Fruit fly (Drosophila melanogaster) whole organism, embryonic: Measurements from ENCODE around the gene TyrRS.

ENCODE experiments used
- CG10209 ChIP-seq: fragments of 200-800 bp; sonication (Bioruptor generic); optimal IDR thresholded peaks from 3 replicates; lab custom pipeline; 2017; ENCODE audit warnings: missing biosample characterization, mild to moderate bottlenecking, missing genetic modification characterization, missing genetic modification reagents
- CG18764 ChIP-seq: fragments of 200-800 bp; sonication (Bioruptor generic); optimal IDR thresholded peaks from 3 replicates; lab custom pipeline; 2016; ENCODE audit warnings: missing biosample characterization, missing genetic modification characterization
- CG2129 ChIP-seq: fragments of 200-800 bp; sonication (Bioruptor generic); IDR thresholded peaks from 2 replicates; pipeline ENCODE4 v1.3.6; 2022; ENCODE audit warnings: missing biosample characterization, missing genetic modification characterization; ENCODE audit not compliant: partially characterized antibody
- CG5180 ChIP-seq: fragments of 200-800 bp; sonication (Bioruptor generic); optimal IDR thresholded peaks from 3 replicates; lab custom pipeline; 2017; ENCODE audit warnings: missing biosample characterization, missing genetic modification characterization, mild to moderate bottlenecking, moderate library complexity, missing genetic modification reagents
- Doc2 ChIP-seq: fragments of 200-800 bp; sonication (Bioruptor generic); IDR thresholded peaks from 2 replicates; pipeline ENCODE4 v1.3.6; 2022; ENCODE audit warnings: missing biosample characterization, missing genetic modification characterization
- Hsf ChIP-seq: fragments of 200-800 bp; sonication (Bioruptor generic); optimal IDR thresholded peaks from 3 replicates; lab custom pipeline; 2016; ENCODE audit warnings: missing biosample characterization, missing genetic modification characterization
- Jarid2 ChIP-seq: fragments of 200-800 bp; sonication (Bioruptor generic); optimal IDR thresholded peaks from 3 replicates; lab custom pipeline; 2017; ENCODE audit warnings: mild to moderate bottlenecking, missing biosample characterization, missing genetic modification reagents, missing genetic modification characterization
- Myb ChIP-seq: fragments of 200-800 bp; sonication (Bioruptor generic); optimal IDR thresholded peaks from 2 replicates; lab custom pipeline; 2016; ENCODE audit warnings: missing biosample characterization, missing genetic modification characterization
- Optix ChIP-seq: fragments of 200-800 bp; sonication (Bioruptor generic); IDR thresholded peaks from 3 replicates; pipeline ENCODE4 v1.3.6; 2022; ENCODE audit warnings: missing biosample characterization, missing genetic modification characterization
- Ssrp ChIP-seq: fragments of 200-800 bp; sonication (Bioruptor generic); optimal IDR thresholded peaks from 2 replicates; lab custom pipeline; 2018; ENCODE audit warnings: missing biosample characterization, mild to moderate bottlenecking, missing genetic modification characterization, moderate library complexity
- cg ChIP-seq: fragments of 200-800 bp; sonication (Bioruptor generic); optimal IDR thresholded peaks from 3 replicates; lab custom pipeline; 2019; ENCODE audit warnings: missing biosample characterization, mild to moderate bottlenecking, missing genetic modification characterization, moderate library complexity
- pnt ChIP-seq: fragments of 200-800 bp; sonication (Bioruptor generic); optimal IDR thresholded peaks from 3 replicates; lab custom pipeline; 2016; ENCODE audit warnings: missing biosample characterization, missing genetic modification characterization

- TF ChIP-seq Jarid2 (GFP tag; lab: Kevin White, UChicago) (no peak), pnt (GFP tag; lab: Kevin White, UChicago) (no peak), Optix (GFP tag; lab: Robert Waterston, UW) (no peak), CG5180 (no peak), Hsf (GFP tag; lab: Kevin White, UChicago) (no peak), CG2129 (GFP tag; lab: Robert Waterston, UW) (no peak), Myb (GFP tag; lab: Kevin White, UChicago) (peak; percentile 78), CG10209 (GFP tag; lab: Kevin White, UChicago) (no peak), Doc2 (no peak), CG18764 (no peak), Ssrp (no peak), cg (GFP tag; lab: Kevin White, UChicago) (peak; percentile 98)
These were observed 41.0 kb downstream of the TyrRS start, which contains the start of gene roq for dm6 chr3L:16377768-16378764.
